Fruit fly (Drosophila melanogaster): ENCODE results near the gene Bin1.
A peak's percentile ranks its signal among the peaks of the same experiment; 100 is the strongest.

Bin1 gene

dm6 chr3R:16231385-16232307 lies 42.3 kb upstream of the Bin1 start (continued):
- TF ChIP-seq p53 (GFP tag; optimal IDR thresholded peaks at IDR 0.05) (peak; percentile 16), CG16779 (GFP tag; IDR thresholded peaks at IDR 0.05) (no peak), lilli (GFP tag; optimal IDR thresholded peaks at IDR 0.05) (peak; percentile 79), CG1792 (GFP tag; optimal IDR thresholded peaks at IDR 0.05) (peak; percentile 68), CrebB (tag; optimal IDR thresholded peaks at IDR 0.05) (no peak), CG31365 (tag; optimal IDR thresholded peaks at IDR 0.05) (peak; percentile 19), CG31441 (GFP tag; IDR thresholded peaks at IDR 0.05) (no peak), CG3281 (GFP tag; optimal IDR thresholded peaks at IDR 0.05) (peak; percentile 76), schlank (tag; optimal IDR thresholded peaks at IDR 0.05) (peak; percentile 49), CG15696 (tag; optimal IDR thresholded peaks at IDR 0.05) (peak; percentile 50), CG9215 (GFP tag; IDR thresholded peaks at IDR 0.05) (no peak), Dek (tag; optimal IDR thresholded peaks at IDR 0.05) (peak; percentile 57), hb (GFP tag; IDR thresholded peaks at IDR 0.05; ENCODE audit: partially characterized antibody) (no peak), Ets97D (GFP tag; optimal IDR thresholded peaks at IDR 0.05) (peak; percentile 37), CG6254 (GFP tag; optimal IDR thresholded peaks at IDR 0.05) (peak; percentile 36), fu2 (GFP tag; optimal IDR thresholded peaks at IDR 0.05) (peak; percentile 64), CG6791 (GFP tag; IDR thresholded peaks at IDR 0.05; ENCODE audit: partially characterized antibody) (no peak), CG11560 (tag; IDR thresholded peaks at IDR 0.05) (no peak), CG12299 (tag; optimal IDR thresholded peaks at IDR 0.05) (peak; percentile 50), ase (GFP tag; IDR thresholded peaks at IDR 0.05) (no peak), CG14860 (GFP tag; IDR thresholded peaks at IDR 0.05; ENCODE audit: partially characterized antibody) (no peak), CG2889 (GFP tag; IDR thresholded peaks at IDR 0.05) (no peak), az2 (GFP tag; optimal IDR thresholded peaks at IDR 0.05) (peak; percentile 60), eyg (GFP tag; optimal IDR thresholded peaks at IDR 0.05) (peak; percentile 64), CG17359 (tag; optimal IDR thresholded peaks at IDR 0.05) (peak; percentile 68), onecut (GFP tag; IDR thresholded peaks at IDR 0.05) (0 out of 2 replicates have a peak, but pooled peaks have one; percentile 17), CG13775 (GFP tag; optimal IDR thresholded peaks at IDR 0.05) (peak; percentile 63), tap (tag; optimal IDR thresholded peaks at IDR 0.05) (peak; percentile 45), CG16813 (GFP tag; IDR thresholded peaks at IDR 0.05; ENCODE audit: partially characterized antibody) (no peak), odd (GFP tag; optimal IDR thresholded peaks at IDR 0.05) (peak; percentile 67), CTCF (GFP tag; optimal IDR thresholded peaks at IDR 0.05) (peak; percentile 40), Hr39 (optimal IDR thresholded peaks at IDR 0.05) (no peak), CoRest (tag; optimal IDR thresholded peaks at IDR 0.05) (peak; percentile 85), CG10366 (GFP tag; IDR thresholded peaks at IDR 0.05) (no peak), CG12219 (GFP tag; optimal IDR thresholded peaks at IDR 0.05) (peak; percentile 56), fd64A (GFP tag; optimal IDR thresholded peaks at IDR 0.05) (peak; percentile 3), jumu (GFP tag; optimal IDR thresholded peaks at IDR 0.05) (peak; percentile 73), Mad (GFP tag; optimal IDR thresholded peaks at IDR 0.05) (peak; percentile 51), CG2712 (tag; optimal IDR thresholded peaks at IDR 0.05) (peak; percentile 86), toy (GFP tag; IDR thresholded peaks at IDR 0.05) (no peak), sima (GFP tag; optimal IDR thresholded peaks at IDR 0.05) (peak; percentile 64), tx (GFP tag; optimal IDR thresholded peaks at IDR 0.05) (peak; percentile 64), CG1603 (tag; optimal IDR thresholded peaks at IDR 0.05) (peak; percentile 52), Hsf (GFP tag; optimal IDR thresholded peaks at IDR 0.05) (peak; percentile 77), shn (GFP tag; optimal IDR thresholded peaks at IDR 0.05) (peak; percentile 60), HmgD (GFP tag; optimal IDR thresholded peaks at IDR 0.05) (peak; percentile 6), CG12155 (GFP tag; optimal IDR thresholded peaks at IDR 0.05) (peak; percentile 58), Trl (optimal IDR thresholded peaks at IDR 0.05) (peak; percentile 13 to 42), Trl (GFP tag; optimal IDR thresholded peaks at IDR 0.05) (peak; percentile 59), gsb (GFP tag; IDR thresholded peaks at IDR 0.05) (no peak), Rx (GFP tag; IDR thresholded peaks at IDR 0.05) (no peak)
